Worm (Caenorhabditis elegans): ENCODE measurements around the gene F13H8.1.

Gene F13H8.1

ce11 chrII:6294261-6294660, 11.1 kb downstream of the F13H8.1 start, which contains the start of gene mps-1:
mps-1 (minus strand) TSS chrII:6294361.
- no peak for TF ChIP-seq him-1 (tag; optimal IDR thresholded peaks at IDR 0.05)
- no peak for TF ChIP-seq dao-5 (tag; optimal IDR thresholded peaks at IDR 0.05)
- TF ChIP-seq W03F9.2 (tag; optimal IDR thresholded peaks at IDR 0.05), result no peak

ce11 chrII:6303209-6303740, 20.1 kb downstream of the F13H8.1 start, which contains the start of gene C29F5.1:
C29F5.1 (plus strand) TSS chrII:6303525.
- TF ChIP-seq W03F9.2 (tag; optimal IDR thresholded peaks at IDR 0.05) (no peak), him-1 (tag; optimal IDR thresholded peaks at IDR 0.05) (no peak), dao-5 (tag; optimal IDR thresholded peaks at IDR 0.05) (no peak)

ce11 chrII:6306125-6306524, 22.9 kb downstream of the F13H8.1 start, which contains the start of gene C29F5.8:
C29F5.8 (plus strand) TSS chrII:6306425.
- TF ChIP-seq W03F9.2 (tag; optimal IDR thresholded peaks at IDR 0.05), result no peak
- no peak for TF ChIP-seq him-1 (tag; optimal IDR thresholded peaks at IDR 0.05)
- TF ChIP-seq dao-5 (tag; optimal IDR thresholded peaks at IDR 0.05), result no peak

DNA sequence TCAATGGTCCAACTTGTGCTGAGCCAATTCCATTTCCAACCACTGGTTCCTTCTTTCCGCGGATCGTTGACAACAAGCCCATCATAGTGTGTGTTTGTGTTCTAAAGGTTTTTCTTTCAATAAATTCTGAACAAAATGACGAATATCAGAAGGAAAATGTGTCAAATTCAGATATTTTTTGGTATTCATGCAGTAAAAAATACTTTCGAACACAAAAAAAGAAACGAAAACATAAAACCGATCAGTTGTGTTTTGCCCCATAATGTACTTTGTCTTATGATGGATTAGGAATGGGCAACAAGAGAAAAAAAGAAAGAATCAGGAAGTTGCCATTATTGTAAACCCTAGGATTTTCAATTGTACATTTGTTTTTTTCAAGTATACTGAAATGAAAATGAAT, 26.0 kb downstream of the F13H8.1 start, which contains the start of gene glb-10:
Gene glb-10, minus strand, starts transcription at position 101 of the 400 bp plus-strand sequence.
- TF ChIP-seq dao-5 (tag; optimal IDR thresholded peaks at IDR 0.05) (no peak), him-1 (tag; optimal IDR thresholded peaks at IDR 0.05) (no peak), W03F9.2 (tag; optimal IDR thresholded peaks at IDR 0.05) (no peak)

DNA sequence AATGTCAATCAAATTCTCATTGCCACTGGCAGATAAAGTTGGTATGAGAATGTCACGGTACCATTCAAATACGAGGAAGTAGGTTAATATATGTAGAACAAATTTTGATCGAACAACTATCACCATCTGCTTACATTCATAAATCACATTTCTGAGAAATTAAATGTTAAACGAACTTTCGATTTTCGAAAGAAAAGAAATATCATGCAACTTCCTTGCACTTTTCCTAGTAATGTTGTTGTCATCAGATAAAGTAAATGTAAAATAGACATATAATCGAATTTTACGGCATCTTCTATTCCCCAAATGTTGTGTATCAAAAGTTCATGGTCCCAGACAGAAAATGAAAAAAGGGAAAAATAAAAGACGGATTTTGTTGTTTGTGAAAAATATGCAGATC, 28.3 kb downstream of the F13H8.1 start:
- TF ChIP-seq him-1 (tag; optimal IDR thresholded peaks at IDR 0.05), result no peak
- no peak for TF ChIP-seq W03F9.2 (tag; optimal IDR thresholded peaks at IDR 0.05)
- no peak for TF ChIP-seq dao-5 (tag; optimal IDR thresholded peaks at IDR 0.05)

DNA sequence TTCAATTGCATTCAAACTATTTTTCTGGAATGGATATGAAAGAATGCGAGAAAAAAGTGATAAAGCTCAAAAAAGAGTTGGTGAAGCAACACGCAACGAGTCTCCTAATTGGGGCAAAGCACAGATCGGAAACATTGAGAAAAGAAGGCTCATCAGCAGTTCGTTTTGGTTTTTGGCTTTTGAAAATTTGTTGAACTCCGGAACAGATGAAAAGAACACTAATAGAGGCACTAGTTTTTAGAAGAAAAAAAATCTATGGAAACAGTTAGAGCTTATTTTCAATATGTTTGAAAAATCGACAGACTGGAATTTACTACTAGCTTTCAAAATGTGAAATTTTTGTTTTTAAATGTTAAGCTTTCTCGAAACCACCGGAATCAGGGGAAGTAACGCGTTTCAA, 28.7 kb downstream of the F13H8.1 start:
- TF ChIP-seq W03F9.2 (tag; optimal IDR thresholded peaks at IDR 0.05), result no peak
- no peak for TF ChIP-seq him-1 (tag; optimal IDR thresholded peaks at IDR 0.05)
- TF ChIP-seq dao-5 (tag; optimal IDR thresholded peaks at IDR 0.05), result no peak

ce11 chrII:6320655-6321388, 37.6 kb downstream of the F13H8.1 start, which contains the start of gene efr-3:
efr-3 (minus strand) TSS chrII:6321159.
- TF ChIP-seq W03F9.2 (tag; optimal IDR thresholded peaks at IDR 0.05) (peak; percentile 38), dao-5 (tag; optimal IDR thresholded peaks at IDR 0.05) (no peak)

DNA sequence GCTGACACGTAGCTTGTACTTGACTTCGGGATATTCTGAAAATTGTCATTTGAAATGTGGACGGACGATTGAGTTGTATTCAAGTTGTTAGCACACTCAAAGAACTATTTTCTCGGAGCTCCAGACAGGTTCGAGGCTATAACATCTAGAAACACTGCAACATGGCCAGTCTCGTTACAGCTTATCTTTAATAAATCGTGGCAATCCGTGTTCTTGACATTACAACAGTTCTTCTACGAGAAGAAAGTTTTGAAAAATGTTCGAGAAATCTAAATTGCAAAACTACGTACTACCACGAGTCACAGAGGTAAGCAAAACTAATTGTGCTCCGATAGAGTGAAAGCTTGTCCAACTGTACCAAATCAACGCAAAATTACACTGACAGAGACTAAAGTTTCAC, 38.9 kb downstream of the F13H8.1 start:
- TF ChIP-seq him-1 (tag; optimal IDR thresholded peaks at IDR 0.05) (no peak), dao-5 (tag; optimal IDR thresholded peaks at IDR 0.05) (no peak), W03F9.2 (tag; optimal IDR thresholded peaks at IDR 0.05) (no peak)

- TF ChIP-seq him-1 (tag; optimal IDR thresholded peaks at IDR 0.05), result no peak
- no peak for TF ChIP-seq dao-5 (tag; optimal IDR thresholded peaks at IDR 0.05)
- no peak for TF ChIP-seq W03F9.2 (tag; optimal IDR thresholded peaks at IDR 0.05)
Measured at ce11 chrII:6322979-6323378, 39.8 kb downstream of the F13H8.1 start, which contains the start of gene C32D5.4. C32D5.4 (minus strand) TSS chrII:6323079.

DNA sequence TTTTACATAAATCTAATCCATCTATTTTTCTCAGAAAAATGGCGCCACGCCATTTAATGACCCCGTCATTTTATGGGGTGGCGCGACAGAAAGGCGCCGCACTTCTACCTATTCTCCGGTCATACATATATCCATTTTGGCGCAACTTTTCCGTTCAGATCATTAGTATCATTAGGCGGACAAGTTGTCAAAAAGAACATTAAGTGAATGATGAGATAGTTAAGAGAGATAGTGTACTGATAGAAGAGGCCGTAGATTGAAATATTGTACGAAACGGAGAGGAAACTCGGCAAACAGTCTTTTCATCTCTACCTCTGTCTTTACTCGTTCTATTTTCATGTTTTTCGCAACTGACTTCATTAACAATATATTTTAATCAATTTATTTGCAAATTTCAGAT, 40.9 kb downstream of the F13H8.1 start, which contains the start of gene sma-6:
Gene sma-6, plus strand, starts transcription at position 399 of the 400 bp plus-strand sequence.
- TF ChIP-seq W03F9.2 (tag; optimal IDR thresholded peaks at IDR 0.05) (no peak), him-1 (tag; optimal IDR thresholded peaks at IDR 0.05) (no peak), dao-5 (tag; optimal IDR thresholded peaks at IDR 0.05) (no peak)

ce11 chrII:6327317-6327716, 44.1 kb downstream of the F13H8.1 start:
- no peak for TF ChIP-seq W03F9.2 (tag; optimal IDR thresholded peaks at IDR 0.05)
- no peak for TF ChIP-seq him-1 (tag; optimal IDR thresholded peaks at IDR 0.05)
- no peak for TF ChIP-seq dao-5 (tag; optimal IDR thresholded peaks at IDR 0.05)

DNA sequence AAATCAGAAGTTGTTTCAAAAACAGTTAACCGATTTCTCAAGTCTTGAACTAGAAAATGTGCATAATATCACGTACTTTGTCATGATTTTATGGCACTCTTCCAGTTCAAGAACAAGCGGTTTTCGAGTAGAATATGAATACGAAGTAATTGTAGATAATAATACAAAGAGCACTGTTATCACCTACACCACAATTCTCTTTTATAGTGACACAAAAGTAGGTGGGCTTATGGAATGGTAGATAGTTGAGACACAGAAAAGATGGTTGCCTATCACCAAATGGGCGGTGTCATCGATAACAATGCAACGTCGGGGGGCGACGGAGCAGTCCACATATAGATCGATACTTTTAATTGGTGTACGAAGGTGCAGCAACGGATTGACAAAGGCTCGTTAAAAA, 45.5 kb downstream of the F13H8.1 start:
- TF ChIP-seq W03F9.2 (tag; optimal IDR thresholded peaks at IDR 0.05), result no peak
- TF ChIP-seq dao-5 (tag; optimal IDR thresholded peaks at IDR 0.05), result no peak
- TF ChIP-seq him-1 (tag; optimal IDR thresholded peaks at IDR 0.05), result no peak

DNA sequence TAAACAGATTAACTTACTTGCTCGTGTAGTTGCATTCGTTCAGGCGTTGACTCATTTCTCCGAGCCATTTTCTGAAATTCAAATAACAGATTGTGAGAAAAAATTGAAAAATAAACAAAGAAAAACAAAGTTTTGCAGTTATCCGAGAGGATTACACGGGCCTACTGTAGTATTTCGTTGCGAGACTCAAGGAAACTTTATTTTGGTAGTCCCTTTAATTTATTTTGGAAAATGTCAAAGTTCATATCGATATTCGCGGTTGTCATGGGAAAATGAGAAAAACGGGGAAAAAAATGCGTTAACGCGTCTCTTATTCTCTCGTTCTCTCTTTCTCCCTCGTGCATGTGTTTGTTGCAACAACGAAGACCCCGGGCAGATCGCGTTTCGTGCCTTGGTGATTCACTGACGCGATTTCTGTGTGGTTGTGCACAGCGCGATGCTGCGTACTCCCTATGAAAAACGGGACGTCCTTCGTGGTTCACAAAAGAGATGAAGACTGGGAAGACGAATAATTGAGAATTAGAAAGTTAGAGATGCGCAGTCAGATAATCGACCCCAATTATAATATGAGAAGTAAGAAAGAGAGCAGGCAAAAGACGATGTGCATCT, 48.1 kb downstream of the F13H8.1 start, which contains the start of gene set-4:
Gene set-4, minus strand, starts transcription at position 120 of the 609 bp plus-strand sequence.
- TF ChIP-seq W03F9.2 (tag; optimal IDR thresholded peaks at IDR 0.05) (peak; percentile 51), dao-5 (tag; optimal IDR thresholded peaks at IDR 0.05) (no peak), him-1 (tag; optimal IDR thresholded peaks at IDR 0.05) (peak; percentile 78)

DNA sequence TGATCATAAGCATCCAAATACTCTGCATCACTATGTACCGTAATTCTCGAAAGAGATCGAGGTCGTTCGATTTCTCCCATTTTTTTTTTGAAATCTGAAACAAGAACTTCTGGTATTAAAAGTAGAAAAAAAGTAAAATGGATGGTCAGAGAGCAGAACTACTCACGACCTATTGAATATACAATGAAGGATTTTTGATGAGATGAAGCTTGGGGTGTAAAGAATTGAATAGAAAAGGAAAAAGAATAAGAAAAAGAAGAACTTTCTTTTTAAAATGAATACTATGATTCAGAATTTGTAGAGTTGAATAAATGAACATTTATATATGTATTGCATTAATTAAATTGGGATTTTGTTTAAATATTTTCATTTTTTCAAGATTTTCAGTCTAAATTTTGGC, 50.7 kb downstream of the F13H8.1 start, which contains the start of gene ttc-39B:
Gene ttc-39B, minus strand, starts transcription at position 101 of the 400 bp plus-strand sequence.
- TF ChIP-seq dao-5 (tag; optimal IDR thresholded peaks at IDR 0.05) (no peak), W03F9.2 (tag; optimal IDR thresholded peaks at IDR 0.05) (no peak)
